Fruit fly (Drosophila melanogaster) whole organism, embryonic: ENCODE results near the gene msb1l.

Experiments
- Abd-B ChIP-seq: fragments of 200-800 bp; sonication (Bioruptor generic); optimal IDR thresholded peaks from 2 replicates; lab custom pipeline; 2018; ENCODE audit warnings: missing biosample characterization, mild to moderate bottlenecking, missing genetic modification characterization, moderate library complexity
- Adf1 ChIP-seq: fragments of 200-800 bp; sonication (Bioruptor generic); IDR thresholded peaks from 2 replicates; pipeline ENCODE4 v1.3.6; 2022; ENCODE audit warnings: missing biosample characterization, missing genetic modification characterization
- Asciz ChIP-seq: fragments of 200-800 bp; sonication (Bioruptor generic); optimal IDR thresholded peaks from 2 replicates; lab custom pipeline; 2017; ENCODE audit warnings: missing biosample characterization, mild to moderate bottlenecking, missing genetic modification characterization, missing genetic modification reagents
- Bdp1 ChIP-seq: fragments of 200-800 bp; sonication (Bioruptor generic); optimal IDR thresholded peaks from 3 replicates; lab custom pipeline; 2016; ENCODE audit warnings: missing biosample characterization, missing genetic modification characterization
- C15 ChIP-seq: fragments of 200-800 bp; sonication (Bioruptor generic); IDR thresholded peaks from 3 replicates; pipeline ENCODE4 v1.3.6; 2022; ENCODE audit warnings: missing biosample characterization, missing genetic modification characterization
- CG10209 ChIP-seq: fragments of 200-800 bp; sonication (Bioruptor generic); optimal IDR thresholded peaks from 3 replicates; lab custom pipeline; 2017; ENCODE audit warnings: missing biosample characterization, mild to moderate bottlenecking, missing genetic modification characterization, missing genetic modification reagents
- CG10274 ChIP-seq: fragments of 200-800 bp; sonication (Bioruptor generic); optimal IDR thresholded peaks from 3 replicates; lab custom pipeline; 2017; ENCODE audit warnings: missing biosample characterization, mild to moderate bottlenecking, missing genetic modification characterization
- CG10565 ChIP-seq: fragments of 200-800 bp; sonication (Bioruptor generic); optimal IDR thresholded peaks from 3 replicates; lab custom pipeline; 2016; ENCODE audit warnings: missing biosample characterization, mild to moderate bottlenecking, missing genetic modification characterization
- CG13624 ChIP-seq: fragments of 200-800 bp; sonication (Bioruptor generic); optimal IDR thresholded peaks from 2 replicates; lab custom pipeline; 2016; ENCODE audit warnings: missing biosample characterization, missing genetic modification characterization
- CG15514 ChIP-seq: fragments of 200-800 bp; sonication (Bioruptor generic); optimal IDR thresholded peaks from 3 replicates; lab custom pipeline; 2017; ENCODE audit warnings: missing biosample characterization, missing genetic modification characterization, mild to moderate bottlenecking, moderate library complexity, missing genetic modification reagents
- CG17359 ChIP-seq: fragments of 200-800 bp; sonication (Bioruptor generic); optimal IDR thresholded peaks from 3 replicates; lab custom pipeline; 2018; ENCODE audit warnings: missing biosample characterization, mild to moderate bottlenecking, missing genetic modification characterization, moderate library complexity
- CG1792 ChIP-seq: fragments of 200-800 bp; sonication (Bioruptor generic); optimal IDR thresholded peaks from 2 replicates; lab custom pipeline; 2016; ENCODE audit warnings: missing biosample characterization, missing genetic modification characterization
- CG3163 ChIP-seq: fragments of 200-800 bp; sonication (Bioruptor generic); optimal IDR thresholded peaks from 3 replicates; lab custom pipeline; 2016; ENCODE audit warnings: missing biosample characterization, missing genetic modification characterization
- CG32532 ChIP-seq: fragments of 200-800 bp; sonication (Bioruptor generic); IDR thresholded peaks from 2 replicates; pipeline ENCODE4 v1.3.6; 2022; ENCODE audit warnings: missing biosample characterization, missing genetic modification characterization
- CG32772 ChIP-seq: fragments of 200-800 bp; sonication (Bioruptor generic); IDR thresholded peaks from 2 replicates; pipeline ENCODE4 v1.3.6; 2022; ENCODE audit warnings: missing biosample characterization, missing genetic modification characterization
- CG4404 ChIP-seq: fragments of 200-800 bp; sonication (Bioruptor generic); IDR thresholded peaks from 2 replicates; pipeline ENCODE4 v1.3.6; 2022; ENCODE audit warnings: missing biosample characterization, missing genetic modification characterization
- CG8359 ChIP-seq: fragments of 200-800 bp; sonication (Bioruptor generic); optimal IDR thresholded peaks from 2 replicates; lab custom pipeline; 2017; ENCODE audit warnings: missing biosample characterization, mild to moderate bottlenecking, missing genetic modification characterization, borderline replicate concordance
- CG8478 ChIP-seq: fragments of >200 bp; optimal IDR thresholded peaks from 2 replicates; lab custom pipeline; 2018
- Chrac-16 ChIP-seq: fragments of 200-800 bp; sonication (Bioruptor generic); optimal IDR thresholded peaks from 3 replicates; lab custom pipeline; 2016; ENCODE audit warnings: missing biosample characterization, missing genetic modification characterization
- Dfd ChIP-seq, 2 experiments: fragments of >200 bp; optimal IDR thresholded peaks; 2 replicates each; lab custom pipeline; 2017; ENCODE audit warnings: missing biosample characterization in 2 of 2, missing genetic modification characterization in 2 of 2
- Dp ChIP-seq: fragments of 200-800 bp; sonication (Bioruptor generic); optimal IDR thresholded peaks from 2 replicates; lab custom pipeline; 2018; ENCODE audit warnings: missing biosample characterization, mild to moderate bottlenecking, missing genetic modification characterization, moderate library complexity
- E2f1 ChIP-seq: fragments of 200-800 bp; sonication (Bioruptor generic); IDR thresholded peaks from 2 replicates; pipeline ENCODE4 v1.3.6; 2022; ENCODE audit warnings: missing biosample characterization, missing genetic modification characterization
- E2f2 ChIP-seq: fragments of 200-800 bp; sonication (Bioruptor generic); IDR thresholded peaks from 2 replicates; pipeline ENCODE4 v1.3.6; 2022; ENCODE audit warnings: missing biosample characterization, missing genetic modification characterization
- Fer1 ChIP-seq: fragments of 200-800 bp; sonication (Bioruptor generic); optimal IDR thresholded peaks from 2 replicates; lab custom pipeline; 2017; ENCODE audit warnings: missing biosample characterization, mild to moderate bottlenecking, missing genetic modification characterization
- Gsc ChIP-seq: fragments of 200-800 bp; sonication (Bioruptor generic); IDR thresholded peaks from 2 replicates; pipeline ENCODE4 v1.3.6; 2022; ENCODE audit warnings: missing biosample characterization, missing genetic modification characterization
- HLH54F ChIP-seq: fragments of 200-800 bp; sonication (Bioruptor generic); optimal IDR thresholded peaks from 3 replicates; lab custom pipeline; 2016; ENCODE audit warnings: missing biosample characterization, missing genetic modification characterization
- Ptx1 ChIP-seq: fragments of 200-800 bp; sonication (Bioruptor generic); IDR thresholded peaks from 2 replicates; pipeline ENCODE4 v1.3.6; 2022; ENCODE audit warnings: missing biosample characterization, missing genetic modification characterization
- Six4 ChIP-seq: fragments of 200-800 bp; sonication (Bioruptor generic); optimal IDR thresholded peaks from 2 replicates; lab custom pipeline; 2016; ENCODE audit warnings: missing biosample characterization, missing genetic modification characterization
- Taf1 ChIP-seq: fragments of 200-800 bp; sonication (Bioruptor generic); IDR thresholded peaks from 2 replicates; pipeline ENCODE4 v1.3.6; 2022; ENCODE audit warnings: missing biosample characterization, missing genetic modification characterization
- ash1 ChIP-seq: fragments of 200-800 bp; sonication (Bioruptor generic); optimal IDR thresholded peaks from 2 replicates; lab custom pipeline; 2018; ENCODE audit warnings: missing biosample characterization, mild to moderate bottlenecking, missing genetic modification characterization
- ci ChIP-seq: fragments of 200-800 bp; sonication (Bioruptor generic); IDR thresholded peaks from 3 replicates; pipeline ENCODE4 v1.3.6; 2022; ENCODE audit warnings: missing biosample characterization, missing genetic modification characterization
- da ChIP-seq: fragments of 200-800 bp; sonication (Bioruptor generic); optimal IDR thresholded peaks from 2 replicates; lab custom pipeline; 2016; ENCODE audit warnings: missing biosample characterization, missing genetic modification characterization
- gfzf ChIP-seq: fragments of 200-800 bp; sonication (Bioruptor generic); optimal IDR thresholded peaks from 2 replicates; lab custom pipeline; 2016; ENCODE audit warnings: missing biosample characterization, mild to moderate bottlenecking, missing genetic modification characterization, moderate library complexity
- jing ChIP-seq: fragments of 200-800 bp; sonication (Bioruptor generic); optimal IDR thresholded peaks from 2 replicates; lab custom pipeline; 2018; ENCODE audit warnings: missing biosample characterization, mild to moderate bottlenecking, missing genetic modification characterization
- kah ChIP-seq: fragments of 200-800 bp; sonication (Bioruptor generic); optimal IDR thresholded peaks from 2 replicates; lab custom pipeline; 2018; ENCODE audit warnings: missing biosample characterization, mild to moderate bottlenecking, missing genetic modification characterization
- lov ChIP-seq, 2 experiments: fragments of 200-800 bp in 1 of 2; fragments of >200 bp in 1 of 2; sonication (Bioruptor generic) in 1 of 2; IDR thresholded peaks in 1 of 2; optimal IDR thresholded peaks in 1 of 2; 2 replicates in 1 of 2; 3 replicates in 1 of 2; pipeline versions ENCODE4 v1.3.6 to Lab custom; 2017 to 2022; ENCODE audit warnings: missing biosample characterization in 1 of 2, missing genetic modification characterization in 1 of 2
- luna ChIP-seq: fragments of 200-800 bp; sonication (Bioruptor generic); optimal IDR thresholded peaks from 2 replicates; lab custom pipeline; 2016; ENCODE audit warnings: missing biosample characterization, missing genetic modification characterization
- nom ChIP-seq: fragments of 200-800 bp; sonication (Bioruptor generic); optimal IDR thresholded peaks from 2 replicates; lab custom pipeline; 2017; ENCODE audit warnings: missing biosample characterization, missing genetic modification characterization, mild to moderate bottlenecking, moderate library complexity, missing genetic modification reagents
- oc ChIP-seq: fragments of 200-800 bp; sonication (Bioruptor generic); optimal IDR thresholded peaks from 2 replicates; lab custom pipeline; 2018; ENCODE audit warnings: missing biosample characterization, mild to moderate bottlenecking, missing genetic modification characterization, moderate library complexity
- phol ChIP-seq: fragments of 200-800 bp; sonication (Bioruptor generic); optimal IDR thresholded peaks from 3 replicates; lab custom pipeline; 2018; ENCODE audit warnings: missing biosample characterization, mild to moderate bottlenecking, missing genetic modification characterization, moderate library complexity
- pnt ChIP-seq: fragments of 200-800 bp; sonication (Bioruptor generic); optimal IDR thresholded peaks from 3 replicates; lab custom pipeline; 2016; ENCODE audit warnings: missing biosample characterization, missing genetic modification characterization
- salm ChIP-seq: fragments of 200-800 bp; sonication (Bioruptor generic); optimal IDR thresholded peaks from 2 replicates; lab custom pipeline; 2018; ENCODE audit warnings: missing biosample characterization, mild to moderate bottlenecking, missing genetic modification characterization
- sc ChIP-seq, 3 experiments: fragments of >200 bp in 2 of 3; fragments of 200-800 bp in 1 of 3; sonication (Bioruptor generic) in 1 of 3; optimal IDR thresholded peaks; 2 replicates in 2 of 3; 3 replicates in 1 of 3; lab custom pipeline; 2017; ENCODE audit warnings: mild to moderate bottlenecking in 1 of 3, missing biosample characterization in 1 of 3, missing genetic modification characterization in 1 of 3, missing genetic modification reagents in 1 of 3
- so ChIP-seq: fragments of 200-800 bp; sonication (Bioruptor generic); IDR thresholded peaks from 3 replicates; pipeline ENCODE4 v1.3.6; 2022; ENCODE audit warnings: missing biosample characterization, missing genetic modification characterization
- tio ChIP-seq: fragments of 200-800 bp; sonication (Bioruptor generic); optimal IDR thresholded peaks from 2 replicates; lab custom pipeline; 2017; ENCODE audit warnings: missing biosample characterization, missing genetic modification characterization, inconsistent platforms
- tna ChIP-seq: fragments of 200-800 bp; sonication (Bioruptor generic); IDR thresholded peaks from 2 replicates; pipeline ENCODE4 v1.3.6; 2022; ENCODE audit warnings: missing biosample characterization, missing genetic modification characterization; ENCODE audit not compliant: partially characterized antibody
- ttk ChIP-seq: fragments of 200-800 bp; sonication (Bioruptor generic); IDR thresholded peaks from 2 replicates; pipeline ENCODE4 v2.1.2; 2022; ENCODE audit warnings: missing biosample characterization, missing genetic modification characterization
- tx ChIP-seq: fragments of 200-800 bp; sonication (Bioruptor generic); optimal IDR thresholded peaks from 2 replicates; lab custom pipeline; 2016; ENCODE audit warnings: missing biosample characterization, missing genetic modification characterization
- wek ChIP-seq: fragments of 200-800 bp; sonication (Bioruptor generic); optimal IDR thresholded peaks from 3 replicates; lab custom pipeline; 2018; ENCODE audit warnings: missing biosample characterization, mild to moderate bottlenecking, missing genetic modification characterization, moderate library complexity
- wor ChIP-seq: fragments of 200-800 bp; sonication (Bioruptor generic); IDR thresholded peaks from 2 replicates; pipeline ENCODE4 v1.3.6; 2022; ENCODE audit warnings: missing biosample characterization, missing genetic modification characterization
- yki ChIP-seq: fragments of >200 bp; optimal IDR thresholded peaks from 3 replicates; lab custom pipeline; 2018

msb1l gene

dm6 chr2L:19583926-19584392 lies 6.5 kb downstream of the msb1l start, which contains the start of the genes PCNA2 and CG10366 (continued):
- TF ChIP-seq Taf1 (no peak; the same call in 1 of the 2 replicates), ash1 (GFP tag; lab: Kevin White, UChicago) (no peak), Asciz (no peak), tna (GFP tag; lab: Robert Waterston, UW) (no peak), da (peak; percentile 34), Ptx1 (GFP tag; lab: Robert Waterston, UW) (peak; percentile 46; the same call in 1 of the 2 replicates), ci (peak; percentile 48; the same call in 2 of the 3 replicates), luna (GFP tag; lab: Kevin White, UChicago) (peak; percentile 61), so (GFP tag; lab: Robert Waterston, UW) (no peak), CG8478 (lab: Kevin White, UChicago) (no peak), Six4 (GFP tag; lab: Kevin White, UChicago) (peak; percentile 44), wor (GFP tag; lab: Robert Waterston, UW) (no peak), CG10209 (GFP tag; lab: Kevin White, UChicago) (peak; percentile 42), gfzf (GFP tag; lab: Kevin White, UChicago) (peak; percentile 6), CG4404 (peak; percentile 15; the same call in 1 of the 2 replicates), sc (optimal IDR thresholded peaks at IDR 0.05; lab: Kevin White, UChicago) (no peak), sc (GFP tag; optimal IDR thresholded peaks at IDR 0.05; lab: Kevin White, UChicago) (no peak), wek (no peak), E2f1 (GFP tag; lab: Robert Waterston, UW) (no peak), pnt (GFP tag; lab: Kevin White, UChicago) (peak; percentile 69), CG17359 (tag; lab: Kevin White, UChicago) (peak; percentile 39), Gsc (GFP tag; lab: Robert Waterston, UW) (no peak), C15 (GFP tag; lab: Robert Waterston, UW) (no peak), CG10274 (GFP tag; lab: Kevin White, UChicago) (no peak), tx (peak; percentile 77), Dfd (GFP tag; optimal IDR thresholded peaks at IDR 0.05; lab: Kevin White, UChicago) (no peak), Bdp1 (GFP tag; lab: Kevin White, UChicago) (peak; percentile 54), Dp (GFP tag; lab: Kevin White, UChicago) (peak; percentile 61), CG8359 (no peak), CG32772 (GFP tag; lab: Robert Waterston, UW) (peak; percentile 27; the same call in 1 of the 2 replicates), Chrac-16 (GFP tag; lab: Kevin White, UChicago) (peak; percentile 75), CG13624 (GFP tag; lab: Kevin White, UChicago) (peak; percentile 69), jing (GFP tag; lab: Kevin White, UChicago) (peak; percentile 1), E2f2 (GFP tag; lab: Robert Waterston, UW) (peak; percentile 67), phol (tag; lab: Kevin White, UChicago) (peak; percentile 90), HLH54F (GFP tag; lab: Kevin White, UChicago) (peak; percentile 74), oc (tag; lab: Kevin White, UChicago) (no peak), CG3163 (GFP tag; lab: Kevin White, UChicago) (peak; percentile 49), CG32532 (GFP tag; lab: Robert Waterston, UW) (peak; percentile 64), CG10565 (GFP tag; lab: Kevin White, UChicago) (no peak), salm (tag; lab: Kevin White, UChicago) (no peak), kah (GFP tag; lab: Kevin White, UChicago) (no peak), CG1792 (peak; percentile 54), Adf1 (GFP tag; lab: Robert Waterston, UW) (no peak), ttk (GFP tag; lab: Robert Waterston, UW) (no peak), tio (GFP tag; lab: Kevin White, UChicago) (no peak), Abd-B (peak; percentile 45), Fer1 (GFP tag; lab: Kevin White, UChicago) (peak; percentile 64), lov (optimal IDR thresholded peaks at IDR 0.05; lab: Kevin White, UChicago) (no peak), lov (GFP tag; IDR thresholded peaks at IDR 0.05; lab: Robert Waterston, UW) (no peak), CG15514 (GFP tag; lab: Kevin White, UChicago) (peak; percentile 100), yki (lab: Kevin White, UChicago) (no peak), nom (GFP tag; lab: Kevin White, UChicago) (peak; percentile 38)
